Worm (Caenorhabditis elegans) whole organism, young adult: ENCODE results near the gene C25A8.5.

Source experiments
- F57A8.1 ChIP-seq: fragments of 200-800 bp; sonication (Bioruptor generic); optimal IDR thresholded peaks from 2 replicates; lab custom pipeline; 2018; ENCODE audit warnings: mild to moderate bottlenecking, missing genetic modification characterization, moderate library complexity, missing compliant biosample characterization
- Y67H2A.10 ChIP-seq: fragments of 200-800 bp; sonication (Bioruptor generic); conservative IDR thresholded peaks from 2 replicates; pipeline ENCODE4 v1.3.6; 2022; ENCODE audit warnings: missing genetic modification reagents, missing genetic modification characterization, missing compliant biosample characterization
- lin-35 ChIP-seq, 3 experiments: fragments of 150-350 bp in 2 of 3; sonication (generic microtip) in 1 of 3; optimal IDR thresholded peaks; 2 replicates each; lab custom pipeline; 2014 to 2018; ENCODE audit warnings: missing biosample characterization in 3 of 3, missing genetic modification characterization in 3 of 3, missing genetic modification reagents in 3 of 3
- nfya-1 ChIP-seq: sonication (generic microtip); optimal IDR thresholded peaks from 2 replicates; lab custom pipeline; 2017; ENCODE audit warnings: antibody characterized with exemption, missing compliant biosample characterization, missing genetic modification characterization, borderline replicate concordance; ENCODE audit not compliant: insufficient read depth
- nhr-120 ChIP-seq: fragments of 200-800 bp; sonication (Bioruptor generic); IDR thresholded peaks from 2 replicates; pipeline ENCODE4 v1.3.6; 2022; ENCODE audit warnings: missing genetic modification characterization, missing compliant biosample characterization
- nhr-80 ChIP-seq: sonication (generic microtip); optimal IDR thresholded peaks from 2 replicates; lab custom pipeline; 2016; ENCODE audit warnings: missing genetic modification characterization, missing compliant biosample characterization
- snpc-4 ChIP-seq, 5 experiments: fragments of 150-350 bp in 1 of 5; sonication (generic microtip) in 4 of 5; optimal IDR thresholded peaks; 2 replicates each; lab custom pipeline; 2014 to 2018; ENCODE audit warnings: missing genetic modification characterization in 5 of 5, missing biosample characterization in 3 of 5, antibody characterized with exemption in 2 of 5, mild to moderate bottlenecking in 2 of 5, missing compliant biosample characterization in 2 of 5, missing genotype in 2 of 5, moderate library complexity in 2 of 5, missing genetic modification reagents in 1 of 5

DNA sequence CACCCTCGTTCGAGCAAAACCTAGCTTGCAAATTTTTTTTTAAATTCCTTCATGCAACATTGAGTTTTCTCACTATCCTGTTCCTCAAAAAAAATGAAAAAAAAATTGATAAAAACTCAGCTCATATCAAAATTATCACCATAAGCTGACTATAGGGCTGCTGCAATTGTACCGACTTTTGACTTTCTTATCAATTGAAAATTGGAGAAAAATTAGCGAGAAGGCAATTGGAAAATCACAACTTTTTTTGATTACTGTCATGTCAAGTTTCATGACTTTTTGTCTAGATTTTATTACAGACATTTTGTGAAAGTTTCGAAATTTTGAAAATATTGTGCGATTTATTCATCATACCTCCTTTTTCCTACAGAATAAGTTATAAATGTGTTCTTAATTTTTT is 26.5 kb downstream of the C25A8.5 start:
- TF ChIP-seq nfya-1 (no peak), nhr-80 (tag; lab: Kevin White, UChicago) (peak; percentile 79), lin-35 (GFP tag; optimal IDR thresholded peaks at IDR 0.05; lab: Kevin White, UChicago) (no peak), snpc-4 (GFP tag; optimal IDR thresholded peaks at IDR 0.05; lab: Kevin White, UChicago) (no peak), snpc-4 (tag; optimal IDR thresholded peaks at IDR 0.05; lab: Kevin White, UChicago) (no peak), Y67H2A.10 (no peak), nhr-120 (GFP tag; lab: Robert Waterston, UW) (no peak), F57A8.1 (no peak)
